Fruit fly (Drosophila melanogaster) whole organism, wandering third instar larva: ENCODE measurements around the gene CG14042.

Source experiments
- Dif ChIP-seq: fragments of 200-275, 200-300 bp; sonication (Bioruptor generic); optimal IDR thresholded peaks from 2 replicates; lab custom pipeline; 2018; ENCODE audit warnings: missing biosample characterization, missing genetic modification characterization; ENCODE audit not compliant: partially characterized antibody
- HLH106 ChIP-seq: fragments of 200-800 bp; optimal IDR thresholded peaks from 3 replicates; lab custom pipeline; 2019; ENCODE audit warnings: missing biosample characterization, mild to moderate bottlenecking, missing genetic modification characterization, moderate library complexity
- Hnf4 ChIP-seq: fragments of 200-800 bp; sonication (Bioruptor generic); optimal IDR thresholded peaks from 2 replicates; lab custom pipeline; 2016; ENCODE audit warnings: missing biosample characterization, mild to moderate bottlenecking, missing genetic modification characterization
- Myc ChIP-seq: fragments of >200 bp; optimal IDR thresholded peaks from 2 replicates; lab custom pipeline; 2017
- N ChIP-seq: fragments of >200 bp; optimal IDR thresholded peaks from 2 replicates; lab custom pipeline; 2018; ENCODE audit warnings: missing biosample characterization, missing external identifiers, missing genetic modification characterization
- Sp1 ChIP-seq: fragments of 200-800 bp; sonication (Bioruptor generic); optimal IDR thresholded peaks from 3 replicates; lab custom pipeline; 2019; ENCODE audit warnings: missing biosample characterization, mild to moderate bottlenecking, missing genetic modification characterization, moderate library complexity
- lola ChIP-seq: fragments of >200 bp; optimal IDR thresholded peaks from 2 replicates; lab custom pipeline; 2017; ENCODE audit warnings: missing biosample characterization, missing genetic modification characterization
- sage ChIP-seq: fragments of 200-800 bp; sonication (Bioruptor generic); optimal IDR thresholded peaks from 2 replicates; lab custom pipeline; 2016; ENCODE audit warnings: missing biosample characterization, mild to moderate bottlenecking, missing genetic modification characterization

- TF ChIP-seq Myc (lab: Kevin White, UChicago), result no peak
- TF ChIP-seq Dif (GFP tag; lab: Kevin White, UChicago), result no peak
- TF ChIP-seq sage (GFP tag; lab: Kevin White, UChicago), result no peak
- no peak for TF ChIP-seq Sp1 (GFP tag; lab: Kevin White, UChicago)
- TF ChIP-seq Hnf4, result no peak
- no peak for TF ChIP-seq N (GFP tag; lab: Kevin White, UChicago)
- TF ChIP-seq HLH106, result no peak
- no peak for TF ChIP-seq lola (GFP tag; lab: Kevin White, UChicago)
Measured at dm6 chr2L:5029809-5030108, 7.8 kb upstream of the CG14042 start.
